Fruit fly (Drosophila melanogaster): Measurements from ENCODE around the gene Eip74EF.
A peak's percentile ranks its signal among the peaks of the same experiment; 100 is the strongest.

The Eip74EF gene

dm6 chr3L:17568698-17569097 lies 50.4 kb downstream of the Eip74EF start:
- no peak for TF ChIP-seq CG12744 (GFP tag; optimal IDR thresholded peaks at IDR 0.05)
- no peak for TF ChIP-seq CG10979 (tag; optimal IDR thresholded peaks at IDR 0.05)
- TF ChIP-seq Jarid2 (GFP tag; optimal IDR thresholded peaks at IDR 0.05), result no peak
- TF ChIP-seq Tbp (GFP tag; optimal IDR thresholded peaks at IDR 0.05), result no peak
- peak; percentile 34 for TF ChIP-seq CG12769 (tag; optimal IDR thresholded peaks at IDR 0.05)
- TF ChIP-seq Lim3 (GFP tag; IDR thresholded peaks at IDR 0.05), result no peak
- no peak for TF ChIP-seq MBD-R2 (GFP tag; IDR thresholded peaks at IDR 0.05)
- no peak for TF ChIP-seq Nf-YA (GFP tag; IDR thresholded peaks at IDR 0.05)
- no peak for TF ChIP-seq ac (GFP tag; optimal IDR thresholded peaks at IDR 0.05)
- TF ChIP-seq tio (GFP tag; optimal IDR thresholded peaks at IDR 0.05), result no peak
- no peak for TF ChIP-seq gsb-n (tag; optimal IDR thresholded peaks at IDR 0.05)
- TF ChIP-seq grn (GFP tag; optimal IDR thresholded peaks at IDR 0.05), result no peak
- TF ChIP-seq fu2 (GFP tag; optimal IDR thresholded peaks at IDR 0.05), result no peak
- TF ChIP-seq Asciz (GFP tag; optimal IDR thresholded peaks at IDR 0.05), result no peak
- TF ChIP-seq sqz (GFP tag; optimal IDR thresholded peaks at IDR 0.05), result no peak
- no peak for TF ChIP-seq Dek (tag; optimal IDR thresholded peaks at IDR 0.05)
- no peak for TF ChIP-seq CG12942 (GFP tag; optimal IDR thresholded peaks at IDR 0.05)
- no peak for TF ChIP-seq Lpt (GFP tag; optimal IDR thresholded peaks at IDR 0.05)
- TF ChIP-seq cas (GFP tag; IDR thresholded peaks at IDR 0.05), result no peak
- no peak for TF ChIP-seq CG16813 (GFP tag; IDR thresholded peaks at IDR 0.05; ENCODE audit: partially characterized antibody)
- TF ChIP-seq CG4360 (GFP tag; IDR thresholded peaks at IDR 0.05), result no peak
- TF ChIP-seq Blimp-1 (GFP tag; optimal IDR thresholded peaks at IDR 0.05), result peak; percentile 35
- TF ChIP-seq Max (GFP tag; optimal IDR thresholded peaks at IDR 0.05), result no peak
- TF ChIP-seq salm (tag; optimal IDR thresholded peaks at IDR 0.05), result peak; percentile 6
- no peak for TF ChIP-seq CG30431 (GFP tag; optimal IDR thresholded peaks at IDR 0.05)
- no peak for TF ChIP-seq tgo (GFP tag; IDR thresholded peaks at IDR 0.05)
- TF ChIP-seq CG9437 (GFP tag; optimal IDR thresholded peaks at IDR 0.05), result no peak
- TF ChIP-seq Med (GFP tag), result peak; percentile 66
- 0 out of 3 replicates have a peak, but pooled peaks have one; percentile 17 for TF ChIP-seq vnd (GFP tag; IDR thresholded peaks at IDR 0.05; ENCODE audit: partially characterized antibody)
- TF ChIP-seq E2f1 (GFP tag; IDR thresholded peaks at IDR 0.05), result no peak
- TF ChIP-seq CG11398 (GFP tag; optimal IDR thresholded peaks at IDR 0.05), result no peak
- no peak for TF ChIP-seq pfk (GFP tag; optimal IDR thresholded peaks at IDR 0.05)
- TF ChIP-seq CG6813 (GFP tag; optimal IDR thresholded peaks at IDR 0.05), result no peak
- no peak for TF ChIP-seq CG3995 (GFP tag; optimal IDR thresholded peaks at IDR 0.05)
- no peak for TF ChIP-seq tup (GFP tag; optimal IDR thresholded peaks at IDR 0.05)
- TF ChIP-seq CG13894 (tag; optimal IDR thresholded peaks at IDR 0.05), result no peak
- TF ChIP-seq CG7372 (GFP tag; IDR thresholded peaks at IDR 0.05), result no peak
- TF ChIP-seq kay (GFP tag; optimal IDR thresholded peaks at IDR 0.05), result no peak
- peak in 1 of 2 experiments; percentile 58 for TF ChIP-seq Eip74EF (GFP tag; optimal IDR thresholded peaks at IDR 0.05)
- 0 out of 3 replicates have a peak, but pooled peaks have one; percentile 30 for TF ChIP-seq sr (GFP tag; IDR thresholded peaks at IDR 0.05)
- no peak for TF ChIP-seq CG14860 (GFP tag; IDR thresholded peaks at IDR 0.05; ENCODE audit: partially characterized antibody)
- no peak for TF ChIP-seq CG4404 (GFP tag; IDR thresholded peaks at IDR 0.05)
- TF ChIP-seq Fer2 (tag; optimal IDR thresholded peaks at IDR 0.05), result no peak
- peak; percentile 81; the same call in 2 of the 3 replicates for TF ChIP-seq CG2199 (GFP tag; IDR thresholded peaks at IDR 0.05)
- TF ChIP-seq CG3065 (GFP tag; optimal IDR thresholded peaks at IDR 0.05), result no peak
- no peak for TF ChIP-seq CG33213 (GFP tag; optimal IDR thresholded peaks at IDR 0.05)
- TF ChIP-seq sd (tag; optimal IDR thresholded peaks at IDR 0.05), result peak; percentile 0
- TF ChIP-seq ERR (GFP tag; optimal IDR thresholded peaks at IDR 0.05), result no peak
- TF ChIP-seq CG6689 (GFP tag; IDR thresholded peaks at IDR 0.05), result no peak
- no peak for TF ChIP-seq prd (optimal IDR thresholded peaks at IDR 0.05)
- no peak for TF ChIP-seq prd (GFP tag; IDR thresholded peaks at IDR 0.05)
- TF ChIP-seq caup (GFP tag; optimal IDR thresholded peaks at IDR 0.05; ENCODE audit: severe bottlenecking), result no peak
